Worm (Caenorhabditis elegans): ENCODE measurements around the gene rps-13.
A peak's percentile ranks its signal among the peaks of the same experiment; 100 is the strongest.

Gene rps-13

DNA sequence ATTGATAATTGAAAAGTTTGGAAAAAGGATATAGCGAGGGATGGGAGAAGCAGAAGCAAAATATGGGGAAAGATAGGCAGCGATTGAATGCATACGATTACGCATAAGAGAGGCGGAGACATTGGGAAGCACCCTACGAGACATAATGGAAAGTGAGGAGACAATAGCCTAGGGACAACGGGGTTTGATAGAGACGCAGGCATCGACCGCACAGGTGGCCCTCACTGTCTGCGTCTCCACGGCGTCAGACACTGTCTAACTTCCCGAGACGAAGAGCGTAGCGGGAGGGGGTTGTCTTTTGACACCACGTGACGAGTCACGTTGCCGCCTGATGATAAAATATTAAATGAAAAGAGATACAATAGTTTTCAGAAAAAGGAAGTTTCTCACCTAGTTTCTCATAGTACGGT lies 46.2 kb upstream of the rps-13 start (continued):
- TF ChIP-seq aptf-3 (GFP tag; IDR thresholded peaks at IDR 0.05) (no peak), egrh-3 (GFP tag; IDR thresholded peaks at IDR 0.05) (no peak), atf-7 (tag; optimal IDR thresholded peaks at IDR 0.05) (peak; percentile 85), attf-5 (GFP tag; optimal IDR thresholded peaks at IDR 0.05) (peak; percentile 64), ekl-4 (GFP tag; IDR thresholded peaks at IDR 0.05) (peak; percentile 92), athp-1 (tag; optimal IDR thresholded peaks at IDR 0.05) (no peak), egl-44 (GFP tag; IDR thresholded peaks at IDR 0.05) (peak; percentile 91), snpc-1.1 (tag; optimal IDR thresholded peaks at IDR 0.05; ENCODE audit: insufficient read depth) (no peak), ceh-100 (GFP tag; IDR thresholded peaks at IDR 0.05) (peak; percentile 51), ztf-26 (tag; optimal IDR thresholded peaks at IDR 0.05) (peak; percentile 88), zim-3 (tag; optimal IDR thresholded peaks at IDR 0.05) (no peak), nfyb-1 (GFP tag; IDR thresholded peaks at IDR 0.05) (peak; percentile 90), sea-2 (GFP tag; IDR thresholded peaks at IDR 0.05) (no peak), die-1 (tag; optimal IDR thresholded peaks at IDR 0.05) (no peak), rec-8 (tag; optimal IDR thresholded peaks at IDR 0.05) (no peak), D2030.7 (GFP tag; IDR thresholded peaks at IDR 0.05) (no peak), efl-1 (GFP tag; optimal IDR thresholded peaks at IDR 0.05) (no peak), gei-17 (GFP tag; optimal IDR thresholded peaks at IDR 0.05) (peak; percentile 76), madf-10 (tag; optimal IDR thresholded peaks at IDR 0.05) (peak; percentile 60), him-1 (tag; optimal IDR thresholded peaks at IDR 0.05) (no peak), ceh-27 (GFP tag; optimal IDR thresholded peaks at IDR 0.05) (peak; percentile 56), mes-4 (tag; optimal IDR thresholded peaks at IDR 0.05) (no peak), F37B4.10 (GFP tag; IDR thresholded peaks at IDR 0.05) (no peak), hlh-26 (GFP tag; conservative IDR thresholded peaks at IDR 0.05) (no peak), nhr-80 (tag; optimal IDR thresholded peaks at IDR 0.05) (peak; percentile 75), mel-28 (tag; optimal IDR thresholded peaks at IDR 0.05; ENCODE audit: borderline replicate concordance) (no peak), hlh-12 (tag; optimal IDR thresholded peaks at IDR 0.05) (no peak), lsy-27 (tag; optimal IDR thresholded peaks at IDR 0.05; ENCODE audit: borderline replicate concordance, insufficient read depth) (no peak), ceh-58 (GFP tag; IDR thresholded peaks at IDR 0.05) (no peak), sdz-38 (tag; optimal IDR thresholded peaks at IDR 0.05) (no peak), repo-1 (tag; optimal IDR thresholded peaks at IDR 0.05) (peak; percentile 89), xnd-1 (tag; optimal IDR thresholded peaks at IDR 0.05) (no peak), tlf-1 (GFP tag; optimal IDR thresholded peaks at IDR 0.05) (peak; percentile 84), dox-1 (GFP tag; IDR thresholded peaks at IDR 0.05) (peak; percentile 80), lsl-1 (GFP tag; optimal IDR thresholded peaks at IDR 0.05) (no peak), ceh-91 (GFP tag; IDR thresholded peaks at IDR 0.05) (no peak), ztf-28 (GFP tag; IDR thresholded peaks at IDR 0.05) (no peak), F57A8.1 (GFP tag; optimal IDR thresholded peaks at IDR 0.05) (no peak), akir-1 (GFP tag; optimal IDR thresholded peaks at IDR 0.05) (no peak), Y95B8A.8 (GFP tag; IDR thresholded peaks at IDR 0.05) (peak; percentile 35; the same call in 1 of the 2 replicates), ZK185.1 (tag; optimal IDR thresholded peaks at IDR 0.05; ENCODE audit: poor library complexity, severe bottlenecking) (peak; percentile 69), madf-3 (GFP tag; IDR thresholded peaks at IDR 0.05) (0 out of 2 replicates have a peak, but pooled peaks have one; percentile 55), snpc-4 (GFP tag; optimal IDR thresholded peaks at IDR 0.05) (no peak), snpc-4 (tag; optimal IDR thresholded peaks at IDR 0.05) (peak in 2 of 4 experiments; percentile 56 to 60), C17E4.6 (GFP tag; IDR thresholded peaks at IDR 0.05) (no peak), let-526 (GFP tag; IDR thresholded peaks at IDR 0.05) (peak; percentile 78), snpc-3.4 (tag; optimal IDR thresholded peaks at IDR 0.05) (no peak), nfya-1 (tag; optimal IDR thresholded peaks at IDR 0.05; ENCODE audit: borderline replicate concordance, insufficient read depth) (no peak), somi-1 (GFP tag; optimal IDR thresholded peaks at IDR 0.05) (peak; percentile 88)

Measured in whole organism, young adult.